Fruit fly (Drosophila melanogaster) whole organism, wandering third instar larva: ENCODE measurements around the gene CG14174.

Experiments
- CG32264 ChIP-seq: fragments of 200-800 bp; sonication (Bioruptor generic); optimal IDR thresholded peaks from 2 replicates; lab custom pipeline; 2016; ENCODE audit warnings: missing biosample characterization, missing genetic modification characterization
- CG9705 ChIP-seq: fragments of 200-800 bp; sonication (Bioruptor generic); optimal IDR thresholded peaks from 2 replicates; lab custom pipeline; 2018; ENCODE audit warnings: missing biosample characterization, mild to moderate bottlenecking, missing genetic modification characterization
- CrebA ChIP-seq: fragments of 200-800 bp; sonication (Bioruptor generic); optimal IDR thresholded peaks from 2 replicates; lab custom pipeline; 2016; ENCODE audit warnings: missing biosample characterization, mild to moderate bottlenecking, missing genetic modification characterization, borderline replicate concordance
- Dfd ChIP-seq: fragments of >200 bp; optimal IDR thresholded peaks from 2 replicates; lab custom pipeline; 2017; ENCODE audit warnings: missing biosample characterization, missing genetic modification characterization
- Dif ChIP-seq: fragments of 200-275, 200-300 bp; sonication (Bioruptor generic); optimal IDR thresholded peaks from 2 replicates; lab custom pipeline; 2018; ENCODE audit warnings: missing biosample characterization, missing genetic modification characterization; ENCODE audit not compliant: partially characterized antibody
- GATAd ChIP-seq: sonication (Bioruptor generic); optimal IDR thresholded peaks from 2 replicates; lab custom pipeline; 2016; ENCODE audit warnings: missing biosample characterization, missing genetic modification characterization
- HLH106 ChIP-seq: fragments of 200-800 bp; optimal IDR thresholded peaks from 3 replicates; lab custom pipeline; 2019; ENCODE audit warnings: missing biosample characterization, mild to moderate bottlenecking, missing genetic modification characterization, moderate library complexity
- Hr83 ChIP-seq: fragments of 200-300 bp; sonication (Bioruptor generic); optimal IDR thresholded peaks from 2 replicates; lab custom pipeline; 2016; ENCODE audit warnings: missing biosample characterization, mild to moderate bottlenecking, missing genetic modification characterization, moderate library complexity; ENCODE audit not compliant: poor library complexity, severe bottlenecking
- Jra ChIP-seq: sonication (Bioruptor generic); optimal IDR thresholded peaks from 2 replicates; lab custom pipeline; 2016; ENCODE audit warnings: missing biosample characterization, missing genetic modification characterization
- Myc ChIP-seq: fragments of >200 bp; optimal IDR thresholded peaks from 2 replicates; lab custom pipeline; 2017
- N ChIP-seq: fragments of >200 bp; optimal IDR thresholded peaks from 2 replicates; lab custom pipeline; 2018; ENCODE audit warnings: missing biosample characterization, missing external identifiers, missing genetic modification characterization
- OdsH ChIP-seq: fragments of 200-800 bp; sonication (Bioruptor generic); optimal IDR thresholded peaks from 2 replicates; lab custom pipeline; 2016; ENCODE audit warnings: missing biosample characterization, mild to moderate bottlenecking, missing genetic modification characterization
- Rel ChIP-seq, 2 experiments: fragments of 200-800 bp; sonication (Bioruptor generic) in 1 of 2; optimal IDR thresholded peaks; 2 replicates in 1 of 2; 3 replicates in 1 of 2; lab custom pipeline; 2016 to 2019; ENCODE audit warnings: mild to moderate bottlenecking in 2 of 2, missing biosample characterization in 2 of 2, missing genetic modification characterization in 2 of 2, moderate library complexity in 1 of 2
- Sp1 ChIP-seq: fragments of 200-800 bp; sonication (Bioruptor generic); optimal IDR thresholded peaks from 3 replicates; lab custom pipeline; 2019; ENCODE audit warnings: missing biosample characterization, mild to moderate bottlenecking, missing genetic modification characterization, moderate library complexity
- Vsx2 ChIP-seq: fragments of 200-300, 225-300 bp; sonication (Bioruptor generic); optimal IDR thresholded peaks from 2 replicates; lab custom pipeline; 2018; ENCODE audit warnings: missing biosample characterization, missing genetic modification characterization; ENCODE audit not compliant: partially characterized antibody
- br ChIP-seq: fragments of 200-800 bp; sonication (Bioruptor generic); optimal IDR thresholded peaks from 2 replicates; lab custom pipeline; 2016; ENCODE audit warnings: missing biosample characterization, missing genetic modification characterization
- brk ChIP-seq: fragments of 200-800 bp; sonication (Bioruptor generic); optimal IDR thresholded peaks from 2 replicates; lab custom pipeline; 2016; ENCODE audit warnings: missing biosample characterization, mild to moderate bottlenecking, missing genetic modification characterization
- dl ChIP-seq, 2 experiments: fragments of 175-275, 200-275 bp in 1 of 2; fragments of 200-275 bp in 1 of 2; sonication (Bioruptor generic); optimal IDR thresholded peaks; lab custom pipeline; 2018; ENCODE audit warnings: mild to moderate bottlenecking in 2 of 2, missing biosample characterization in 2 of 2, missing genetic modification characterization in 2 of 2, moderate library complexity in 2 of 2; ENCODE audit not compliant: partially characterized antibody in 2 of 2, insufficient read depth in 1 of 2
- dmrt93B ChIP-seq: fragments of 200-800 bp; sonication (Bioruptor generic); optimal IDR thresholded peaks from 2 replicates; lab custom pipeline; 2018; ENCODE audit warnings: missing biosample characterization, mild to moderate bottlenecking, missing genetic modification characterization
- dsf ChIP-seq: sonication (Bioruptor generic); optimal IDR thresholded peaks from 2 replicates; lab custom pipeline; 2016; ENCODE audit warnings: missing biosample characterization, missing genetic modification characterization, borderline replicate concordance
- ey ChIP-seq: fragments of 200-800 bp; sonication (Bioruptor generic); optimal IDR thresholded peaks from 2 replicates; lab custom pipeline; 2016; ENCODE audit warnings: missing biosample characterization, missing genetic modification characterization
- foxo ChIP-seq, 2 experiments: fragments of 200-800 bp; sonication (Bioruptor generic); optimal IDR thresholded peaks; 2 replicates in 1 of 2; 3 replicates in 1 of 2; lab custom pipeline; 2016 to 2017; ENCODE audit warnings: missing biosample characterization in 2 of 2, missing genetic modification characterization in 2 of 2
- fru ChIP-seq: fragments of 200-800 bp; sonication (Bioruptor generic); optimal IDR thresholded peaks from 3 replicates; lab custom pipeline; 2016; ENCODE audit warnings: missing biosample characterization, mild to moderate bottlenecking, missing genetic modification characterization
- h ChIP-seq: fragments of 200-800 bp; sonication (Bioruptor generic); optimal IDR thresholded peaks from 3 replicates; lab custom pipeline; 2016; ENCODE audit warnings: missing biosample characterization, mild to moderate bottlenecking, missing genetic modification characterization
- jim ChIP-seq: fragments of 175-275, 200-325 bp; sonication (Bioruptor generic); optimal IDR thresholded peaks from 2 replicates; lab custom pipeline; 2016; ENCODE audit warnings: missing biosample characterization, mild to moderate bottlenecking, missing genetic modification characterization
- lola ChIP-seq: fragments of >200 bp; optimal IDR thresholded peaks from 2 replicates; lab custom pipeline; 2017; ENCODE audit warnings: missing biosample characterization, missing genetic modification characterization
- pan ChIP-seq: fragments of >200 bp; optimal IDR thresholded peaks from 2 replicates; lab custom pipeline; 2017
- psq ChIP-seq: fragments of 200-800 bp; sonication (Bioruptor generic); optimal IDR thresholded peaks from 3 replicates; lab custom pipeline; 2017; ENCODE audit warnings: missing biosample characterization, mild to moderate bottlenecking, missing genetic modification characterization, moderate library complexity
- rgr ChIP-seq: fragments of 200-800 bp; sonication (Bioruptor generic); optimal IDR thresholded peaks from 3 replicates; lab custom pipeline; 2016; ENCODE audit warnings: missing biosample characterization, mild to moderate bottlenecking, missing genetic modification characterization
- sage ChIP-seq: fragments of 200-800 bp; sonication (Bioruptor generic); optimal IDR thresholded peaks from 2 replicates; lab custom pipeline; 2016; ENCODE audit warnings: missing biosample characterization, mild to moderate bottlenecking, missing genetic modification characterization
- sv ChIP-seq: fragments of 200-800 bp; sonication (Bioruptor generic); optimal IDR thresholded peaks from 3 replicates; lab custom pipeline; 2016; ENCODE audit warnings: missing biosample characterization, missing genetic modification characterization
- usp ChIP-seq: fragments of >200 bp; optimal IDR thresholded peaks from 2 replicates; lab custom pipeline; 2017; ENCODE audit warnings: missing biosample characterization, missing genetic modification characterization
- woc ChIP-seq: sonication (Bioruptor generic); optimal IDR thresholded peaks from 2 replicates; lab custom pipeline; 2016; ENCODE audit warnings: missing biosample characterization, mild to moderate bottlenecking, missing genetic modification characterization

Gene CG14174

dm6 chr3L:9713383-9713827, 5.7 kb upstream of the CG14174 start, which contains the start of gene SH3PX1:
Gene SH3PX1 (minus strand): TSS chr3L:9713827.
- TF ChIP-seq Jra (GFP tag; lab: Kevin White, UChicago), result no peak
- no peak for TF ChIP-seq dsf (GFP tag; lab: Kevin White, UChicago)
- no peak for TF ChIP-seq Dfd (GFP tag; lab: Kevin White, UChicago)
- peak; percentile 30 for TF ChIP-seq Hr83 (GFP tag; lab: Kevin White, UChicago)
- TF ChIP-seq br (GFP tag; lab: Kevin White, UChicago), result no peak
- no peak for TF ChIP-seq CrebA (GFP tag; lab: Kevin White, UChicago)
- TF ChIP-seq brk (GFP tag; lab: Kevin White, UChicago), result no peak
- no peak for TF ChIP-seq sage (GFP tag; lab: Kevin White, UChicago)
- no peak for TF ChIP-seq GATAd (GFP tag; lab: Kevin White, UChicago)
- no peak for TF ChIP-seq Vsx2 (GFP tag; lab: Kevin White, UChicago)
- no peak for TF ChIP-seq usp (GFP tag; lab: Kevin White, UChicago)
- no peak for TF ChIP-seq Rel (GFP tag; optimal IDR thresholded peaks at IDR 0.05; lab: Kevin White, UChicago)
- TF ChIP-seq Rel (tag; optimal IDR thresholded peaks at IDR 0.05; lab: Kevin White, UChicago), result peak; percentile 40
- no peak for TF ChIP-seq fru (GFP tag; lab: Kevin White, UChicago)
- no peak for TF ChIP-seq pan (lab: Kevin White, UChicago)
- no peak for TF ChIP-seq h
- no peak for TF ChIP-seq lola (GFP tag; lab: Kevin White, UChicago)
- no peak for TF ChIP-seq N (GFP tag; lab: Kevin White, UChicago)

DNA sequence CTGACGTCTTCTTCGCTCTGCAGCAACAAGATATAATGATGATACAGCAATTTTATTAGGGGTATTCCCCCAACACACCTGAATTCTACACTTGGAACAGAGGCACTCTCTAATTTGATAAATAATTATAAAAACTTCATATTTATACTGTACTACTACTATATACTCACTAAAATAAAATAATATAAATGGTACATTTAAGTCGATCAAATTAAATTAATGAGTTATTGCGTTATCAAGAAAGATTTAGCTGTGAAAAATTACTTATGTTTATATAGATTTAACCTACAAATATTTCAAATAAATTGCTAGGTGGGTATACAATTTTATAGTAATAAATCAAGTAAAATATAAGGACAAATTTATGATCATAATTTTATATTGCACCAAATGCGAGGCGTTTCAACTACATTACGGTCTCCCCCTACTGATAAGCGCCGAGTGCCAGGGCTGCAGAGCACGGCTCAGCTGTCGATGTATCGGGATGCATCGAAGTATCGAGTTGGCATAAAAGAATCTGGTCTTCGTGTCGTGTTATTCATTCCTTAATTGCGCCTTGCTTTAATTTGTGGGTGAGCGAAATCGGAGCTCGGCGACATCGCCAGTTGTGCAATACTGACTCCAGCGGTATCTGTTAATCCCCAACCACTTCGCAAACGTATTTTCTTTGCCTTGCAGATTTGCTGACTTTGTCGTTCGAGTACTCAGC, 5.1 kb upstream of the CG14174 start, which contains the start of gene vsg:
Gene vsg, plus strand, starts transcription at position 497 of the 709 bp plus-strand sequence.
- TF ChIP-seq fru (GFP tag; lab: Kevin White, UChicago), result peak; percentile 44
- TF ChIP-seq Dfd (GFP tag; lab: Kevin White, UChicago), result peak; percentile 30
- TF ChIP-seq woc (GFP tag; lab: Kevin White, UChicago), result peak; percentile 47
- peak; percentile 4 for TF ChIP-seq Myc (lab: Kevin White, UChicago)
- TF ChIP-seq h, result peak; percentile 38
- TF ChIP-seq dmrt93B (GFP tag; lab: Kevin White, UChicago), result peak; percentile 70
- TF ChIP-seq Vsx2 (GFP tag; lab: Kevin White, UChicago), result no peak
- TF ChIP-seq foxo (GFP tag; optimal IDR thresholded peaks at IDR 0.05; lab: Kevin White, UChicago), result peak in 1 of 2 experiments; percentile 76
- no peak for TF ChIP-seq jim (GFP tag; lab: Kevin White, UChicago)
- peak; percentile 60 for TF ChIP-seq OdsH (GFP tag; lab: Kevin White, UChicago)
- TF ChIP-seq dl (GFP tag; optimal IDR thresholded peaks at IDR 0.05; lab: Kevin White, UChicago; ENCODE audit: insufficient read depth in 1 of 2, partially characterized antibody in 2 of 2), result no peak
- no peak for TF ChIP-seq CG32264
- TF ChIP-seq Sp1 (GFP tag; lab: Kevin White, UChicago), result peak; percentile 82
- TF ChIP-seq sv (GFP tag; lab: Kevin White, UChicago), result peak; percentile 75
- TF ChIP-seq psq (GFP tag; lab: Kevin White, UChicago), result peak; percentile 62
- TF ChIP-seq N (GFP tag; lab: Kevin White, UChicago), result peak; percentile 9
- TF ChIP-seq Dif, result no peak
- no peak for TF ChIP-seq CrebA (GFP tag; lab: Kevin White, UChicago)
- TF ChIP-seq HLH106 (tag; lab: Kevin White, UChicago), result peak; percentile 87
- peak; percentile 51 for TF ChIP-seq CG9705 (GFP tag; lab: Kevin White, UChicago)
- TF ChIP-seq GATAd (GFP tag; lab: Kevin White, UChicago), result no peak
- peak; percentile 69 for TF ChIP-seq Hr83 (GFP tag; lab: Kevin White, UChicago)
- TF ChIP-seq rgr (GFP tag; lab: Kevin White, UChicago), result peak; percentile 62
- peak; percentile 55 for TF ChIP-seq ey (GFP tag; lab: Kevin White, UChicago)
